Fruit fly (Drosophila melanogaster): ENCODE results near the gene CG4615.

Gene CG4615

dm6 chrX:7067248-7067647 is 34.9 kb downstream of the CG4615 start:
- no peak for TF ChIP-seq CTCF (optimal IDR thresholded peaks at IDR 0.05)
- TF ChIP-seq CG8478 (optimal IDR thresholded peaks at IDR 0.05), result no peak

- TF ChIP-seq CG8478 (optimal IDR thresholded peaks at IDR 0.05) (no peak), CTCF (optimal IDR thresholded peaks at IDR 0.05) (peak in 1 of 2 experiments; percentile 1)
These were observed 35.5 kb downstream of the CG4615 start for dm6 chrX:7066608-7067007.

- TF ChIP-seq CG8478 (optimal IDR thresholded peaks at IDR 0.05), result no peak
- TF ChIP-seq CTCF (optimal IDR thresholded peaks at IDR 0.05), result no peak
These were observed 36.3 kb downstream of the CG4615 start, which contains the start of gene CG12541 for dm6 chrX:7065835-7066234. Gene CG12541, minus strand, starts transcription at chrX:7066052.

dm6 chrX:7063563-7063962 is 38.5 kb downstream of the CG4615 start:
- TF ChIP-seq CTCF (optimal IDR thresholded peaks at IDR 0.05), result no peak
- no peak for TF ChIP-seq CG8478 (optimal IDR thresholded peaks at IDR 0.05)

dm6 chrX:7058973-7059372 is 43.1 kb downstream of the CG4615 start:
- TF ChIP-seq CG8478 (optimal IDR thresholded peaks at IDR 0.05) (no peak), CTCF (optimal IDR thresholded peaks at IDR 0.05) (no peak)

- TF ChIP-seq CG8478 (optimal IDR thresholded peaks at IDR 0.05) (no peak), CTCF (optimal IDR thresholded peaks at IDR 0.05) (no peak)
These were observed 53.0 kb downstream of the CG4615 start, which contains the start of gene nullo for dm6 chrX:7049087-7049486. Gene nullo, plus strand, starts transcription at chrX:7049476.

All from S2 (cell line).